Worm (Caenorhabditis elegans): Measurements from ENCODE around the gene Y57A10A.8.

- TF ChIP-seq ref-1 (GFP tag; conservative IDR thresholded peaks at IDR 0.05) (no peak), flt-1 (GFP tag; IDR thresholded peaks at IDR 0.05) (no peak), tab-1 (GFP tag; IDR thresholded peaks at IDR 0.05) (no peak), cog-1 (tag; optimal IDR thresholded peaks at IDR 0.05) (no peak), ztf-23 (GFP tag; IDR thresholded peaks at IDR 0.05) (no peak), med-1 (GFP tag; optimal IDR thresholded peaks at IDR 0.05; ENCODE audit: insufficient read depth) (no peak), ztf-29 (GFP tag; IDR thresholded peaks at IDR 0.05) (no peak)
Observed at ce11 chrII:12130868-12131267, 33.8 kb upstream of the Y57A10A.8 start, which contains the start of gene set-24.
